Fruit fly (Drosophila melanogaster) whole organism, embryonic: ENCODE results near the gene Spc105R.

Source experiments
- Atf-2 ChIP-seq: fragments of 200-800 bp; sonication (Bioruptor generic); optimal IDR thresholded peaks from 2 replicates; lab custom pipeline; 2016; ENCODE audit warnings: missing biosample characterization, missing genetic modification characterization
- Awh ChIP-seq: fragments of 200-800 bp; sonication (Bioruptor generic); IDR thresholded peaks from 2 replicates; pipeline ENCODE4, ENCODE4 v1.3.6; 2022; ENCODE audit warnings: missing biosample characterization, missing genetic modification characterization
- B-H1 ChIP-seq: fragments of 200-800 bp; sonication (Bioruptor generic); IDR thresholded peaks from 3 replicates; pipeline ENCODE4 v1.3.6; 2022; ENCODE audit warnings: missing biosample characterization, missing genetic modification characterization
- CG10462 ChIP-seq: fragments of 200-800 bp; sonication (Bioruptor generic); optimal IDR thresholded peaks from 2 replicates; lab custom pipeline; 2016; ENCODE audit warnings: missing biosample characterization, missing genetic modification characterization
- CG10565 ChIP-seq: fragments of 200-800 bp; sonication (Bioruptor generic); optimal IDR thresholded peaks from 3 replicates; lab custom pipeline; 2016; ENCODE audit warnings: missing biosample characterization, mild to moderate bottlenecking, missing genetic modification characterization
- CG12219 ChIP-seq: fragments of 200-800 bp; sonication (Bioruptor generic); optimal IDR thresholded peaks from 3 replicates; lab custom pipeline; 2018; ENCODE audit warnings: missing biosample characterization, mild to moderate bottlenecking, missing genetic modification characterization
- CG12391 ChIP-seq: fragments of 200-800 bp; sonication (Bioruptor generic); optimal IDR thresholded peaks from 3 replicates; lab custom pipeline; 2018; ENCODE audit warnings: missing biosample characterization, mild to moderate bottlenecking, missing genetic modification characterization, moderate library complexity
- CG1529 ChIP-seq: fragments of 200-800 bp; sonication (Bioruptor generic); optimal IDR thresholded peaks from 3 replicates; lab custom pipeline; 2018; ENCODE audit warnings: missing biosample characterization, missing genetic modification characterization
- CG17359 ChIP-seq: fragments of 200-800 bp; sonication (Bioruptor generic); optimal IDR thresholded peaks from 3 replicates; lab custom pipeline; 2018; ENCODE audit warnings: missing biosample characterization, mild to moderate bottlenecking, missing genetic modification characterization, moderate library complexity
- CG17385 ChIP-seq: fragments of 200-800 bp; sonication (Bioruptor generic); optimal IDR thresholded peaks from 3 replicates; lab custom pipeline; 2018; ENCODE audit warnings: missing biosample characterization, mild to moderate bottlenecking, missing genetic modification characterization
- CG17568 ChIP-seq: fragments of 200-800 bp; sonication (Bioruptor generic); optimal IDR thresholded peaks from 2 replicates; lab custom pipeline; 2018; ENCODE audit warnings: missing biosample characterization, mild to moderate bottlenecking, missing genetic modification characterization, moderate library complexity
- CG2712 ChIP-seq: fragments of 200-800 bp; optimal IDR thresholded peaks from 3 replicates; lab custom pipeline; 2019; ENCODE audit warnings: missing biosample characterization, mild to moderate bottlenecking, missing genetic modification characterization, moderate library complexity
- CG3847 ChIP-seq: fragments of 200-800 bp; sonication (Bioruptor generic); IDR thresholded peaks from 2 replicates; pipeline ENCODE4 v1.3.6; 2022; ENCODE audit warnings: missing biosample characterization, missing genetic modification characterization
- CG4328 ChIP-seq: fragments of 200-800 bp; sonication (Bioruptor generic); optimal IDR thresholded peaks from 3 replicates; lab custom pipeline; 2017; ENCODE audit warnings: missing biosample characterization, missing genetic modification reagents, missing genetic modification characterization
- CG6175 ChIP-seq: fragments of 200-800 bp; sonication (Bioruptor generic); IDR thresholded peaks from 3 replicates; pipeline ENCODE4 v1.3.6; 2022; ENCODE audit warnings: missing biosample characterization, missing genetic modification characterization
- CG7556 ChIP-seq: fragments of 200-800 bp; sonication (Bioruptor generic); optimal IDR thresholded peaks from 2 replicates; lab custom pipeline; 2017; ENCODE audit warnings: missing biosample characterization, mild to moderate bottlenecking, missing genetic modification characterization
- CG9609 ChIP-seq: fragments of 200-800 bp; sonication (Bioruptor generic); optimal IDR thresholded peaks from 3 replicates; lab custom pipeline; 2016; ENCODE audit warnings: missing biosample characterization, missing genetic modification characterization
- CHES-1-like ChIP-seq: fragments of 200-800 bp; sonication (Bioruptor generic); optimal IDR thresholded peaks from 2 replicates; lab custom pipeline; 2016; ENCODE audit warnings: missing biosample characterization, missing genetic modification characterization
- Camta ChIP-seq: fragments of 200-800 bp; sonication (Bioruptor generic); optimal IDR thresholded peaks from 2 replicates; lab custom pipeline; 2016; ENCODE audit warnings: missing biosample characterization, missing genetic modification characterization
- Dfd ChIP-seq, 2 experiments: fragments of >200 bp; optimal IDR thresholded peaks; 2 replicates each; lab custom pipeline; 2017; ENCODE audit warnings: missing biosample characterization in 2 of 2, missing genetic modification characterization in 2 of 2
- Dp ChIP-seq: fragments of 200-800 bp; sonication (Bioruptor generic); optimal IDR thresholded peaks from 2 replicates; lab custom pipeline; 2018; ENCODE audit warnings: missing biosample characterization, mild to moderate bottlenecking, missing genetic modification characterization, moderate library complexity
- ERR ChIP-seq: fragments of 200-800 bp; sonication (Bioruptor generic); optimal IDR thresholded peaks from 2 replicates; lab custom pipeline; 2016; ENCODE audit warnings: missing biosample characterization, missing genetic modification characterization
- Fer3 ChIP-seq: fragments of 200-800 bp; sonication (Bioruptor generic); optimal IDR thresholded peaks from 2 replicates; lab custom pipeline; 2018; ENCODE audit warnings: missing biosample characterization, mild to moderate bottlenecking, missing genetic modification characterization, moderate library complexity
- Lhr ChIP-seq: fragments of 200-800 bp; sonication (Bioruptor generic); optimal IDR thresholded peaks from 3 replicates; lab custom pipeline; 2017; ENCODE audit warnings: mild to moderate bottlenecking, missing biosample characterization, missing genetic modification reagents, missing genetic modification characterization
- Nf-YA ChIP-seq: fragments of 200-800 bp; sonication (Bioruptor generic); IDR thresholded peaks from 2 replicates; pipeline ENCODE4 v1.3.6; 2022; ENCODE audit warnings: missing biosample characterization, missing genetic modification characterization
- Sox102F ChIP-seq: fragments of 200-800 bp; sonication (Bioruptor generic); optimal IDR thresholded peaks from 2 replicates; lab custom pipeline; 2018; ENCODE audit warnings: missing biosample characterization, mild to moderate bottlenecking, missing genetic modification characterization, moderate library complexity
- Trl ChIP-seq, 3 experiments: fragments of >200 bp in 2 of 3; fragments of 200-800 bp in 1 of 3; sonication (Bioruptor generic) in 1 of 3; optimal IDR thresholded peaks; 2 replicates in 1 of 3; 3 replicates in 2 of 3; lab custom pipeline; 2016 to 2017; ENCODE audit warnings: missing biosample characterization in 1 of 3, missing genetic modification characterization in 1 of 3
- caup ChIP-seq: fragments of 200-800 bp; sonication (Bioruptor generic); optimal IDR thresholded peaks from 3 replicates; lab custom pipeline; 2017; ENCODE audit warnings: missing biosample characterization, mild to moderate bottlenecking, missing genetic modification characterization, moderate library complexity; ENCODE audit not compliant: severe bottlenecking
- chinmo ChIP-seq: fragments of 200-800 bp; sonication (Bioruptor generic); IDR thresholded peaks from 4 replicates; pipeline ENCODE4 v1.3.6; 2022; ENCODE audit warnings: missing biosample characterization, missing genetic modification characterization; ENCODE audit not compliant: partially characterized antibody
- crp ChIP-seq, 2 experiments: fragments of 200-800 bp; sonication (Bioruptor generic); optimal IDR thresholded peaks; 2 replicates in 1 of 2; 3 replicates in 1 of 2; lab custom pipeline; 2017; ENCODE audit warnings: missing biosample characterization in 2 of 2, missing genetic modification characterization in 2 of 2, mild to moderate bottlenecking in 1 of 2, moderate library complexity in 1 of 2
- ems ChIP-seq: fragments of 200-800 bp; sonication (Bioruptor generic); optimal IDR thresholded peaks from 3 replicates; lab custom pipeline; 2016; ENCODE audit warnings: missing biosample characterization, missing genetic modification characterization
- fd96Cb ChIP-seq: fragments of 200-800 bp; sonication (Bioruptor generic); optimal IDR thresholded peaks from 2 replicates; lab custom pipeline; 2018; ENCODE audit warnings: missing biosample characterization, mild to moderate bottlenecking, missing genetic modification characterization, moderate library complexity
- grn ChIP-seq: fragments of 200-800 bp; sonication (Bioruptor generic); optimal IDR thresholded peaks from 3 replicates; lab custom pipeline; 2017; ENCODE audit warnings: missing biosample characterization, missing genetic modification characterization
- h ChIP-seq: fragments of >200 bp; optimal IDR thresholded peaks from 2 replicates; lab custom pipeline; 2017
- hth ChIP-seq: fragments of >200 bp; optimal IDR thresholded peaks from 2 replicates; lab custom pipeline; 2017; ENCODE audit warnings: inconsistent platforms
- insv ChIP-seq, 2 experiments: fragments of 200-800 bp; sonication (Bioruptor generic); optimal IDR thresholded peaks; 3 replicates each; lab custom pipeline; 2016 to 2018; ENCODE audit warnings: missing biosample characterization in 2 of 2, missing genetic modification characterization in 2 of 2
- nerfin-1 ChIP-seq: fragments of 200-800 bp; sonication (Bioruptor generic); optimal IDR thresholded peaks from 3 replicates; lab custom pipeline; 2019; ENCODE audit warnings: missing biosample characterization, mild to moderate bottlenecking, missing genetic modification characterization, moderate library complexity
- nerfin-2 ChIP-seq: fragments of 200-800 bp; sonication (Bioruptor generic); IDR thresholded peaks from 2 replicates; pipeline ENCODE4 v1.3.6; 2022; ENCODE audit warnings: missing biosample characterization, missing genetic modification characterization; ENCODE audit not compliant: partially characterized antibody
- nmo ChIP-seq: fragments of 200-800 bp; sonication (Bioruptor generic); optimal IDR thresholded peaks from 2 replicates; lab custom pipeline; 2018; ENCODE audit warnings: missing biosample characterization, mild to moderate bottlenecking, missing genetic modification characterization, moderate library complexity
- oc ChIP-seq: fragments of 200-800 bp; sonication (Bioruptor generic); optimal IDR thresholded peaks from 2 replicates; lab custom pipeline; 2018; ENCODE audit warnings: missing biosample characterization, mild to moderate bottlenecking, missing genetic modification characterization, moderate library complexity
- pan ChIP-seq, 4 experiments: fragments of >200 bp in 3 of 4; fragments of 200-800 bp in 1 of 4; sonication (Bioruptor generic) in 1 of 4; optimal IDR thresholded peaks in 3 of 4; IDR thresholded peaks in 1 of 4; 2 replicates each; pipeline versions ENCODE4 v1.3.6 to Lab custom; 2017 to 2022; ENCODE audit warnings: missing biosample characterization in 2 of 4, missing genetic modification characterization in 2 of 4, mixed read lengths in 1 of 4
- pfk ChIP-seq: fragments of 200-800 bp; sonication (Bioruptor generic); optimal IDR thresholded peaks from 2 replicates; lab custom pipeline; 2018; ENCODE audit warnings: missing biosample characterization, mild to moderate bottlenecking, missing genetic modification characterization, moderate library complexity
- row ChIP-seq: fragments of 200-800 bp; sonication (Bioruptor generic); IDR thresholded peaks from 3 replicates; pipeline ENCODE4 v1.3.6; 2022; ENCODE audit warnings: missing biosample characterization, missing genetic modification characterization
- so ChIP-seq: fragments of 200-800 bp; sonication (Bioruptor generic); IDR thresholded peaks from 3 replicates; pipeline ENCODE4 v1.3.6; 2022; ENCODE audit warnings: missing biosample characterization, missing genetic modification characterization
- sqz ChIP-seq: fragments of 200-800 bp; sonication (Bioruptor generic); optimal IDR thresholded peaks from 3 replicates; lab custom pipeline; 2018; ENCODE audit warnings: missing biosample characterization, mild to moderate bottlenecking, missing genetic modification characterization
- twi ChIP-seq: fragments of 200-800 bp; optimal IDR thresholded peaks from 2 replicates; lab custom pipeline; 2019; ENCODE audit warnings: missing biosample characterization, mild to moderate bottlenecking, missing genetic modification characterization, moderate library complexity
- unpg ChIP-seq: fragments of 200-800 bp; sonication (Bioruptor generic); optimal IDR thresholded peaks from 3 replicates; lab custom pipeline; 2018; ENCODE audit warnings: missing biosample characterization, mild to moderate bottlenecking, missing genetic modification characterization, moderate library complexity
- wek ChIP-seq: fragments of 200-800 bp; sonication (Bioruptor generic); optimal IDR thresholded peaks from 3 replicates; lab custom pipeline; 2018; ENCODE audit warnings: missing biosample characterization, mild to moderate bottlenecking, missing genetic modification characterization, moderate library complexity
- yki ChIP-seq: fragments of >200 bp; optimal IDR thresholded peaks from 3 replicates; lab custom pipeline; 2018

The Spc105R gene

dm6 chr3L:20837040-20837830, 37.0 kb downstream of the Spc105R start, which contains the start of gene CG13255 (continued):
- peak; percentile 43 for TF ChIP-seq nmo (GFP tag; lab: Kevin White, UChicago)
- no peak for TF ChIP-seq CG17568 (GFP tag; lab: Kevin White, UChicago)
- TF ChIP-seq crp (GFP tag; optimal IDR thresholded peaks at IDR 0.05; lab: Kevin White, UChicago): no peak
- TF ChIP-seq Lhr (GFP tag; lab: Kevin White, UChicago): no peak
- TF ChIP-seq CHES-1-like (GFP tag; lab: Kevin White, UChicago): peak; percentile 48
- no peak for TF ChIP-seq CG10462 (GFP tag; lab: Kevin White, UChicago)
- TF ChIP-seq grn (GFP tag; lab: Kevin White, UChicago): peak; percentile 13
- no peak for TF ChIP-seq pan (optimal IDR thresholded peaks at IDR 0.05; lab: Kevin White, UChicago)
- TF ChIP-seq pan (GFP tag; optimal IDR thresholded peaks at IDR 0.05 in 1 of 2, IDR thresholded peaks at IDR 0.05 in 1 of 2): peak in 1 of 2 experiments; percentile 14
- no peak for TF ChIP-seq ems (GFP tag; lab: Kevin White, UChicago)
- TF ChIP-seq h (lab: Kevin White, UChicago): no peak
- TF ChIP-seq CG12219: no peak
- TF ChIP-seq chinmo: no peak
- TF ChIP-seq CG17385 (GFP tag; lab: Kevin White, UChicago): peak; percentile 54
- no peak for TF ChIP-seq hth
- TF ChIP-seq CG10565: no peak
- TF ChIP-seq pfk (GFP tag; lab: Kevin White, UChicago): no peak
- no peak for TF ChIP-seq caup (GFP tag; lab: Kevin White, UChicago)
- peak; percentile 42 for TF ChIP-seq CG12391
- peak; percentile 13 for TF ChIP-seq Camta (GFP tag; lab: Kevin White, UChicago)
- no peak for TF ChIP-seq Trl (optimal IDR thresholded peaks at IDR 0.05; lab: Kevin White, UChicago)
- peak; percentile 24 for TF ChIP-seq Trl (GFP tag; optimal IDR thresholded peaks at IDR 0.05; lab: Kevin White, UChicago)
- TF ChIP-seq sqz: no peak
- peak; percentile 10 for TF ChIP-seq unpg (GFP tag; lab: Kevin White, UChicago)
- TF ChIP-seq so (GFP tag; lab: Robert Waterston, UW): no peak
- no peak for TF ChIP-seq Nf-YA
- peak; percentile 12 for TF ChIP-seq CG1529 (GFP tag; lab: Kevin White, UChicago)
- TF ChIP-seq ERR (GFP tag; lab: Kevin White, UChicago): no peak
- no peak for TF ChIP-seq Dp (GFP tag; lab: Kevin White, UChicago)
- no peak for TF ChIP-seq Dfd (GFP tag; optimal IDR thresholded peaks at IDR 0.05; lab: Kevin White, UChicago)
- TF ChIP-seq B-H1: no peak
- peak; percentile 63 for TF ChIP-seq row (GFP tag; lab: Robert Waterston, UW)
- no peak for TF ChIP-seq wek
- peak; percentile 69 for TF ChIP-seq CG7556 (GFP tag; lab: Kevin White, UChicago)
- TF ChIP-seq insv (GFP tag; optimal IDR thresholded peaks at IDR 0.05; lab: Kevin White, UChicago): no peak
- no peak for TF ChIP-seq CG6175 (GFP tag; lab: Robert Waterston, UW)
- TF ChIP-seq Fer3: no peak
- TF ChIP-seq CG9609 (GFP tag; lab: Kevin White, UChicago): no peak
- no peak for TF ChIP-seq oc (tag; lab: Kevin White, UChicago)
- no peak for TF ChIP-seq CG4328 (GFP tag; lab: Kevin White, UChicago)
- TF ChIP-seq nerfin-1: no peak
- TF ChIP-seq Awh (GFP tag; lab: Robert Waterston, UW): no peak
- TF ChIP-seq yki (lab: Kevin White, UChicago): no peak
- TF ChIP-seq CG3847: no peak
- TF ChIP-seq Atf-2 (GFP tag; lab: Kevin White, UChicago): peak; percentile 23
- TF ChIP-seq CG2712 (tag; lab: Kevin White, UChicago): peak; percentile 3
- no peak for TF ChIP-seq nerfin-2 (GFP tag; lab: Robert Waterston, UW)
- peak; percentile 2 for TF ChIP-seq fd96Cb (tag; lab: Kevin White, UChicago)
- peak; percentile 24 for TF ChIP-seq Sox102F (GFP tag; lab: Kevin White, UChicago)
- no peak for TF ChIP-seq CG17359 (tag; lab: Kevin White, UChicago)
- peak; percentile 2 for TF ChIP-seq twi (tag; lab: Kevin White, UChicago)
